Fruit fly (Drosophila melanogaster) whole organism, embryonic: Measurements from ENCODE around the gene ND-13A.

ENCODE experiments used
- Ada2b ChIP-seq: fragments of 200-800 bp; sonication (Bioruptor generic); IDR thresholded peaks from 2 replicates; pipeline ENCODE4 v1.3.6; 2022; ENCODE audit warnings: missing biosample characterization, missing genetic modification characterization
- Asciz ChIP-seq: fragments of 200-800 bp; sonication (Bioruptor generic); optimal IDR thresholded peaks from 2 replicates; lab custom pipeline; 2017; ENCODE audit warnings: missing biosample characterization, mild to moderate bottlenecking, missing genetic modification characterization, missing genetic modification reagents
- Bdp1 ChIP-seq: fragments of 200-800 bp; sonication (Bioruptor generic); optimal IDR thresholded peaks from 3 replicates; lab custom pipeline; 2016; ENCODE audit warnings: missing biosample characterization, missing genetic modification characterization
- C15 ChIP-seq: fragments of 200-800 bp; sonication (Bioruptor generic); IDR thresholded peaks from 3 replicates; pipeline ENCODE4 v1.3.6; 2022; ENCODE audit warnings: missing biosample characterization, missing genetic modification characterization
- CG10209 ChIP-seq: fragments of 200-800 bp; sonication (Bioruptor generic); optimal IDR thresholded peaks from 3 replicates; lab custom pipeline; 2017; ENCODE audit warnings: missing biosample characterization, mild to moderate bottlenecking, missing genetic modification characterization, missing genetic modification reagents
- CG10366 ChIP-seq: fragments of 200-800 bp; sonication (Bioruptor generic); IDR thresholded peaks from 2 replicates; pipeline ENCODE4 v1.3.6; 2022; ENCODE audit warnings: missing biosample characterization, missing genetic modification characterization
- CG10543 ChIP-seq: fragments of 200-800 bp; sonication (Bioruptor generic); optimal IDR thresholded peaks from 3 replicates; lab custom pipeline; 2017; ENCODE audit warnings: missing biosample characterization, mild to moderate bottlenecking, missing genetic modification characterization, moderate library complexity
- CG10979 ChIP-seq: fragments of 200-800 bp; sonication (Bioruptor generic); optimal IDR thresholded peaks from 2 replicates; lab custom pipeline; 2018; ENCODE audit warnings: missing biosample characterization, mild to moderate bottlenecking, missing genetic modification characterization, moderate library complexity
- CG11247 ChIP-seq: fragments of 200-800 bp; sonication (Bioruptor generic); IDR thresholded peaks from 2 replicates; pipeline ENCODE4 v1.3.6; 2022; ENCODE audit warnings: missing biosample characterization, missing genetic modification characterization
- CG11456 ChIP-seq: fragments of 200-800 bp; sonication (Bioruptor generic); IDR thresholded peaks from 3 replicates; pipeline ENCODE4 v1.3.6; 2022; ENCODE audit warnings: missing biosample characterization, missing genetic modification characterization
- CG13296 ChIP-seq: fragments of 200-800 bp; sonication (Bioruptor generic); optimal IDR thresholded peaks from 3 replicates; lab custom pipeline; 2018; ENCODE audit warnings: missing biosample characterization, mild to moderate bottlenecking, missing genetic modification characterization
- CG15479 ChIP-seq: fragments of 200-800 bp; sonication (Bioruptor generic); optimal IDR thresholded peaks from 3 replicates; lab custom pipeline; 2019; ENCODE audit warnings: missing biosample characterization, mild to moderate bottlenecking, missing genetic modification characterization, moderate library complexity
- CG16779 ChIP-seq: fragments of 200-800 bp; sonication (Bioruptor generic); IDR thresholded peaks from 2 replicates; pipeline ENCODE4 v1.3.6; 2022; ENCODE audit warnings: missing biosample characterization, missing genetic modification characterization
- CG1832 ChIP-seq: fragments of 200-800 bp; sonication (Bioruptor generic); optimal IDR thresholded peaks from 2 replicates; lab custom pipeline; 2017; ENCODE audit warnings: missing biosample characterization, mild to moderate bottlenecking, missing genetic modification characterization, inconsistent platforms
- CG31224 ChIP-seq: fragments of 200-800 bp; sonication (Bioruptor generic); IDR thresholded peaks from 2 replicates; pipeline ENCODE4 v1.3.6; 2022; ENCODE audit warnings: missing biosample characterization, missing genetic modification characterization
- CG3726 ChIP-seq: fragments of 200-800 bp; sonication (Bioruptor generic); IDR thresholded peaks from 3 replicates; pipeline ENCODE4, ENCODE4 v1.3.6; 2022; ENCODE audit warnings: missing biosample characterization, missing genetic modification characterization
- CG4707 ChIP-seq: fragments of 200-800 bp; sonication (Bioruptor generic); optimal IDR thresholded peaks from 2 replicates; lab custom pipeline; 2018; ENCODE audit warnings: missing biosample characterization, mild to moderate bottlenecking, missing genetic modification characterization, moderate library complexity
- CG6689 ChIP-seq: fragments of 200-800 bp; sonication (Bioruptor generic); IDR thresholded peaks from 2 replicates; pipeline ENCODE4 v1.3.6; 2022; ENCODE audit warnings: missing biosample characterization, missing genetic modification characterization
- CG6854 ChIP-seq: fragments of 200-800 bp; sonication (Bioruptor generic); optimal IDR thresholded peaks from 3 replicates; lab custom pipeline; 2017; ENCODE audit warnings: missing biosample characterization, mild to moderate bottlenecking, missing genetic modification characterization
- CG8281 ChIP-seq: fragments of 200-800 bp; sonication (Bioruptor generic); optimal IDR thresholded peaks from 2 replicates; lab custom pipeline; 2018; ENCODE audit warnings: missing biosample characterization, mild to moderate bottlenecking, missing genetic modification characterization, moderate library complexity
- CG8944 ChIP-seq: fragments of 200-800 bp; sonication (Bioruptor generic); optimal IDR thresholded peaks from 3 replicates; lab custom pipeline; 2016; ENCODE audit warnings: missing biosample characterization, missing genetic modification characterization
- CG9215 ChIP-seq: fragments of 200-800 bp; sonication (Bioruptor generic); IDR thresholded peaks from 2 replicates; pipeline ENCODE4 v1.3.6; 2022; ENCODE audit warnings: missing biosample characterization, missing genetic modification characterization
- Dref ChIP-seq: fragments of 200-800 bp; sonication (Bioruptor generic); IDR thresholded peaks from 2 replicates; pipeline ENCODE4 v1.3.6; 2022; ENCODE audit warnings: missing biosample characterization, missing genetic modification characterization
- ERR ChIP-seq: fragments of 200-800 bp; sonication (Bioruptor generic); optimal IDR thresholded peaks from 2 replicates; lab custom pipeline; 2016; ENCODE audit warnings: missing biosample characterization, missing genetic modification characterization
- HmgZ ChIP-seq: fragments of 200-800 bp; sonication (Bioruptor generic); optimal IDR thresholded peaks from 2 replicates; lab custom pipeline; 2018; ENCODE audit warnings: missing biosample characterization, mild to moderate bottlenecking, missing genetic modification characterization
- Ptx1 ChIP-seq: fragments of 200-800 bp; sonication (Bioruptor generic); IDR thresholded peaks from 2 replicates; pipeline ENCODE4 v1.3.6; 2022; ENCODE audit warnings: missing biosample characterization, missing genetic modification characterization
- Sry-δ ChIP-seq: fragments of 200-800 bp; sonication (Bioruptor generic); optimal IDR thresholded peaks from 2 replicates; lab custom pipeline; 2016; ENCODE audit warnings: missing biosample characterization, missing genetic modification characterization
- Usf ChIP-seq: fragments of 200-800 bp; sonication (Bioruptor generic); optimal IDR thresholded peaks from 2 replicates; lab custom pipeline; 2017; ENCODE audit warnings: missing genotype, missing biosample characterization, missing genetic modification characterization
- Vsx1 ChIP-seq: fragments of 200-800 bp; sonication (Bioruptor generic); optimal IDR thresholded peaks from 2 replicates; lab custom pipeline; 2017; ENCODE audit warnings: missing biosample characterization, mild to moderate bottlenecking, missing genetic modification characterization, missing genetic modification reagents
- abd-A ChIP-seq: fragments of 200-800 bp; sonication (Bioruptor generic); optimal IDR thresholded peaks from 3 replicates; lab custom pipeline; 2019; ENCODE audit warnings: missing biosample characterization, mild to moderate bottlenecking, missing genetic modification characterization, moderate library complexity
- al ChIP-seq: fragments of 200-800 bp; sonication (Bioruptor generic); IDR thresholded peaks from 2 replicates; pipeline ENCODE4 v1.3.6; 2022; ENCODE audit warnings: missing biosample characterization, missing genetic modification characterization
- ase ChIP-seq: fragments of 200-800 bp; sonication (Bioruptor generic); IDR thresholded peaks from 3 replicates; pipeline ENCODE4 v1.3.6; 2022; ENCODE audit warnings: missing biosample characterization, missing genetic modification characterization
- ash1 ChIP-seq: fragments of 200-800 bp; sonication (Bioruptor generic); optimal IDR thresholded peaks from 2 replicates; lab custom pipeline; 2018; ENCODE audit warnings: missing biosample characterization, mild to moderate bottlenecking, missing genetic modification characterization
- cad ChIP-seq: fragments of >200 bp; optimal IDR thresholded peaks from 2 replicates; lab custom pipeline; 2017; ENCODE audit warnings: missing biosample characterization, missing genetic modification characterization
- chinmo ChIP-seq: fragments of 200-800 bp; sonication (Bioruptor generic); IDR thresholded peaks from 4 replicates; pipeline ENCODE4 v1.3.6; 2022; ENCODE audit warnings: missing biosample characterization, missing genetic modification characterization; ENCODE audit not compliant: partially characterized antibody
- dati ChIP-seq: fragments of 200-800 bp; sonication (Bioruptor generic); IDR thresholded peaks from 2 replicates; pipeline ENCODE4 v1.3.6; 2022; ENCODE audit warnings: missing biosample characterization, missing genetic modification characterization
- ems ChIP-seq: fragments of 200-800 bp; sonication (Bioruptor generic); optimal IDR thresholded peaks from 3 replicates; lab custom pipeline; 2016; ENCODE audit warnings: missing biosample characterization, missing genetic modification characterization
- fd102C ChIP-seq: fragments of 200-800 bp; sonication (Bioruptor generic); optimal IDR thresholded peaks from 2 replicates; lab custom pipeline; 2018; ENCODE audit warnings: missing biosample characterization, mild to moderate bottlenecking, missing genetic modification characterization, moderate library complexity
- gce ChIP-seq: fragments of 200-800 bp; sonication (Bioruptor generic); IDR thresholded peaks from 3 replicates; pipeline ENCODE4 v1.3.6; 2022; ENCODE audit warnings: missing biosample characterization, missing genetic modification characterization
- gem ChIP-seq: fragments of 200-800 bp; sonication (Bioruptor generic); optimal IDR thresholded peaks from 2 replicates; lab custom pipeline; 2019; ENCODE audit warnings: missing biosample characterization, mild to moderate bottlenecking, missing genetic modification characterization, moderate library complexity
- grau ChIP-seq: fragments of 200-800 bp; optimal IDR thresholded peaks from 3 replicates; lab custom pipeline; 2019; ENCODE audit warnings: missing biosample characterization, mild to moderate bottlenecking, missing genetic modification characterization, moderate library complexity
- grn ChIP-seq: fragments of 200-800 bp; sonication (Bioruptor generic); optimal IDR thresholded peaks from 3 replicates; lab custom pipeline; 2017; ENCODE audit warnings: missing biosample characterization, missing genetic modification characterization
- lbe ChIP-seq: fragments of 200-800 bp; sonication (Bioruptor generic); optimal IDR thresholded peaks from 2 replicates; lab custom pipeline; 2016; ENCODE audit warnings: missing biosample characterization, mild to moderate bottlenecking, missing genetic modification characterization
- nau ChIP-seq: fragments of 200-800 bp; sonication (Bioruptor generic); optimal IDR thresholded peaks from 3 replicates; lab custom pipeline; 2017; ENCODE audit warnings: missing biosample characterization, mild to moderate bottlenecking, missing genetic modification characterization, missing genetic modification reagents
- prd ChIP-seq, 3 experiments: fragments of >200 bp in 2 of 3; fragments of 200-800 bp in 1 of 3; sonication (Bioruptor generic) in 1 of 3; optimal IDR thresholded peaks in 2 of 3; IDR thresholded peaks in 1 of 3; 2 replicates in 2 of 3; 3 replicates in 1 of 3; pipeline versions ENCODE4 v1.3.6 to Lab custom; 2017 to 2022; ENCODE audit warnings: missing biosample characterization in 1 of 3, missing genetic modification characterization in 1 of 3
- repo ChIP-seq: fragments of 200-800 bp; sonication (Bioruptor generic); optimal IDR thresholded peaks from 2 replicates; lab custom pipeline; 2016; ENCODE audit warnings: missing biosample characterization, missing genetic modification characterization
- run ChIP-seq: fragments of 200-800 bp; sonication (Bioruptor generic); optimal IDR thresholded peaks from 3 replicates; lab custom pipeline; 2018; ENCODE audit warnings: missing biosample characterization, mild to moderate bottlenecking, missing genetic modification characterization
- salm ChIP-seq: fragments of 200-800 bp; sonication (Bioruptor generic); optimal IDR thresholded peaks from 2 replicates; lab custom pipeline; 2018; ENCODE audit warnings: missing biosample characterization, mild to moderate bottlenecking, missing genetic modification characterization
- sna ChIP-seq: fragments of 200-800 bp; sonication (Bioruptor generic); IDR thresholded peaks from 2 replicates; pipeline ENCODE4 v1.3.6; 2022; ENCODE audit warnings: missing biosample characterization, missing genetic modification characterization; ENCODE audit not compliant: partially characterized antibody
- tio ChIP-seq: fragments of 200-800 bp; sonication (Bioruptor generic); optimal IDR thresholded peaks from 2 replicates; lab custom pipeline; 2017; ENCODE audit warnings: missing biosample characterization, missing genetic modification characterization, inconsistent platforms
- unpg ChIP-seq: fragments of 200-800 bp; sonication (Bioruptor generic); optimal IDR thresholded peaks from 3 replicates; lab custom pipeline; 2018; ENCODE audit warnings: missing biosample characterization, mild to moderate bottlenecking, missing genetic modification characterization, moderate library complexity
- yki ChIP-seq: fragments of >200 bp; optimal IDR thresholded peaks from 3 replicates; lab custom pipeline; 2018

ND-13A gene

DNA sequence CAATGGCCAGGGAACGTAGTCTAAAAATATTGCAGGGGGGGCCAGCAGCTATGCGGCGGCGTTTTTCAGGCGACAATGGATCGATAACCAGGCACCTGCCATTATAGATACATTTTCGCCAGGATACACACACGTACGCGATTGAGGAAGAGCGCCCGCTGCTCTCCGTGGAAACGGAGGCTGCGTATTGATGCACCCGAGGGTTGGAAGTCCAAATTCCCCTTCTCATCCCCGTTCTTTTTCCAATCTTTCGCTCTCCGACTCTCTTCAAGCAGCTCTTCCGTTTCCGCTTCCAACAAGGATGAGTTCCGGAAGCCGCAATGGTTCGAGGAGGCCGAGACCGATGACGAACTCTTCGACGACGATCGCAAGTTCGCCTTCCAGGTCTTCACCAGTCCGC is 3.3 kb downstream of the ND-13A start (continued):
- no peak for TF ChIP-seq sna (GFP tag; lab: Robert Waterston, UW)
- no peak for TF ChIP-seq Ada2b
- no peak for TF ChIP-seq CG3726 (GFP tag; lab: Robert Waterston, UW)
- TF ChIP-seq CG4707 (GFP tag; lab: Kevin White, UChicago) = no peak
- peak; percentile 24 for TF ChIP-seq unpg
- TF ChIP-seq CG31224 (GFP tag; lab: Robert Waterston, UW) = no peak
- TF ChIP-seq CG13296 (GFP tag; lab: Kevin White, UChicago) = peak; percentile 78
- TF ChIP-seq CG6854 (GFP tag; lab: Kevin White, UChicago) = peak; percentile 81
- TF ChIP-seq lbe (GFP tag; lab: Kevin White, UChicago) = no peak
- peak; percentile 14 for TF ChIP-seq Asciz (GFP tag; lab: Kevin White, UChicago)
- no peak for TF ChIP-seq Usf (GFP tag; lab: Kevin White, UChicago)
- TF ChIP-seq fd102C (GFP tag; lab: Kevin White, UChicago) = no peak
- TF ChIP-seq CG10209 (GFP tag; lab: Kevin White, UChicago) = no peak
- TF ChIP-seq Vsx1 (GFP tag; lab: Kevin White, UChicago) = no peak
- TF ChIP-seq tio (GFP tag; lab: Kevin White, UChicago) = no peak
- TF ChIP-seq prd (optimal IDR thresholded peaks at IDR 0.05; lab: Kevin White, UChicago) = no peak
- no peak for TF ChIP-seq prd (GFP tag; IDR thresholded peaks at IDR 0.05; lab: Robert Waterston, UW)
- TF ChIP-seq al = no peak
- TF ChIP-seq gem (tag; lab: Kevin White, UChicago) = no peak
- no peak for TF ChIP-seq yki (lab: Kevin White, UChicago)
- peak; percentile 56 for TF ChIP-seq CG10543
- TF ChIP-seq grn (GFP tag; lab: Kevin White, UChicago) = no peak
- no peak for TF ChIP-seq Dref (GFP tag; lab: Robert Waterston, UW)
- no peak for TF ChIP-seq Bdp1 (GFP tag; lab: Kevin White, UChicago)
- TF ChIP-seq abd-A = no peak
- no peak for TF ChIP-seq CG11247 (GFP tag; lab: Robert Waterston, UW)
- TF ChIP-seq CG10366 (GFP tag; lab: Robert Waterston, UW) = no peak
- no peak for TF ChIP-seq CG6689 (GFP tag; lab: Robert Waterston, UW)
- TF ChIP-seq CG8944 (GFP tag; lab: Kevin White, UChicago) = no peak
- TF ChIP-seq ERR (GFP tag; lab: Kevin White, UChicago) = no peak
- no peak for TF ChIP-seq CG15479
- no peak for TF ChIP-seq CG10979
- TF ChIP-seq gce (GFP tag; lab: Robert Waterston, UW) = no peak
- TF ChIP-seq repo (GFP tag; lab: Kevin White, UChicago) = no peak
- no peak for TF ChIP-seq CG11456 (GFP tag; lab: Robert Waterston, UW)
- TF ChIP-seq HmgZ = no peak
- no peak for TF ChIP-seq dati (GFP tag; lab: Robert Waterston, UW)
- TF ChIP-seq chinmo (GFP tag; lab: Robert Waterston, UW) = no peak
- TF ChIP-seq cad (GFP tag; lab: Kevin White, UChicago) = no peak
- TF ChIP-seq Sry-δ (GFP tag; lab: Kevin White, UChicago) = no peak
- TF ChIP-seq C15 (GFP tag; lab: Robert Waterston, UW) = no peak
- TF ChIP-seq Ptx1 (GFP tag; lab: Robert Waterston, UW) = no peak
- no peak for TF ChIP-seq salm (tag; lab: Kevin White, UChicago)
- TF ChIP-seq ems = no peak
- no peak for TF ChIP-seq run (tag; lab: Kevin White, UChicago)
- no peak for TF ChIP-seq CG9215 (GFP tag; lab: Robert Waterston, UW)
- TF ChIP-seq CG16779 (GFP tag; lab: Robert Waterston, UW) = 0 out of 2 replicates have a peak, but pooled peaks have one; percentile 41
- TF ChIP-seq ase (GFP tag; lab: Robert Waterston, UW) = no peak
- TF ChIP-seq CG1832 (GFP tag; lab: Kevin White, UChicago) = no peak
- no peak for TF ChIP-seq CG8281
- no peak for TF ChIP-seq grau (tag; lab: Kevin White, UChicago)
- TF ChIP-seq ash1 (GFP tag; lab: Kevin White, UChicago) = no peak
- TF ChIP-seq nau (GFP tag; lab: Kevin White, UChicago) = no peak
